Worm (Caenorhabditis elegans) whole organism, mixed stage, embryonic: ENCODE results near the gene C28G1.10.

Source experiments
- ceh-83 ChIP-seq: fragments of 200-800 bp; sonication (Bioruptor generic); optimal IDR thresholded peaks from 2 replicates; lab custom pipeline; 2018; ENCODE audit warnings: mild to moderate bottlenecking, missing genetic modification characterization, missing compliant biosample characterization
- unc-39 ChIP-seq: fragments of 150-350 bp; optimal IDR thresholded peaks from 2 replicates; lab custom pipeline; 2014; ENCODE audit warnings: missing biosample characterization, missing genetic modification characterization
- unc-62 ChIP-seq: fragments of 150-350 bp; optimal IDR thresholded peaks from 2 replicates; lab custom pipeline; 2014; ENCODE audit warnings: missing biosample characterization, missing genetic modification reagents, missing genetic modification characterization

DNA sequence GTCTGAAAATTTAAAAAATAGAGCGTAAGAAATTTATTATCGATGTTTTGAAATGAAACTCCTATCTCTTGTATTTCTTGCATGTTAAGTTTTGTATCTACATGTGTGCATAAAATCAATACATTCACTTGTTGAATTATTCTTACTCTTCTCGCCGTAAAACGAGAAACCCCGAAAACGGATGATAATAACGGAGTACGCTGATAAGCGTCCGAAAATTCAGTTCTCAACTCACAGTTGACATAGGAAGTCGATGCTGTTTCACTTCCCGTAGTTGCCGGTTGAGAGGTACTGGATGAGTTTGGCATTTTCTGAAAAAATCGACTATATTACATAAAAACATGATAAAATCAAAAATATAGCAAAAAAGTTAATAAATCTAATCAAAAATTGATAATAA is 11.5 kb upstream of the C28G1.10 start, which contains the start of gene sec-15:
- TF ChIP-seq unc-39 (no peak), unc-62 (no peak), ceh-83 (GFP tag; lab: Kevin White, UChicago) (no peak)
